Worm (Caenorhabditis elegans) whole organism, young adult: Measurements from ENCODE around the gene pals-17.

Source experiments
- Y95B8A.8 ChIP-seq: fragments of 200-800 bp; sonication (Bioruptor generic); IDR thresholded peaks from 2 replicates; pipeline ENCODE4 v1.3.6; 2022; ENCODE audit warnings: missing genetic modification reagents, missing genetic modification characterization, missing compliant biosample characterization
- ama-1 ChIP-seq, 3 experiments: fragments of 150-350 bp in 1 of 3; sonication (generic microtip) in 2 of 3; optimal IDR thresholded peaks; 2 replicates each; lab custom pipeline; 2014 to 2018; ENCODE audit warnings: missing biosample characterization in 2 of 3, missing genetic modification characterization in 2 of 3, missing genetic modification reagents in 2 of 3
- ceh-100 ChIP-seq: fragments of 200-800 bp; sonication (Bioruptor generic); IDR thresholded peaks from 2 replicates; pipeline ENCODE4 v1.3.6; 2022; ENCODE audit warnings: missing genetic modification reagents, missing genetic modification characterization, missing compliant biosample characterization
- mcd-1 ChIP-seq: fragments of 200-800 bp; sonication (Bioruptor generic); IDR thresholded peaks from 2 replicates; pipeline ENCODE4 v1.3.6; 2022; ENCODE audit warnings: missing genetic modification reagents, missing genetic modification characterization, missing compliant biosample characterization
- nfya-1 ChIP-seq: sonication (generic microtip); optimal IDR thresholded peaks from 2 replicates; lab custom pipeline; 2017; ENCODE audit warnings: antibody characterized with exemption, missing compliant biosample characterization, missing genetic modification characterization, borderline replicate concordance; ENCODE audit not compliant: insufficient read depth
- snpc-4 ChIP-seq, 5 experiments: fragments of 150-350 bp in 1 of 5; sonication (generic microtip) in 4 of 5; optimal IDR thresholded peaks; 2 replicates each; lab custom pipeline; 2014 to 2018; ENCODE audit warnings: missing genetic modification characterization in 5 of 5, missing biosample characterization in 3 of 5, antibody characterized with exemption in 2 of 5, mild to moderate bottlenecking in 2 of 5, missing compliant biosample characterization in 2 of 5, missing genotype in 2 of 5, moderate library complexity in 2 of 5, missing genetic modification reagents in 1 of 5
- unc-62 ChIP-seq: fragments of 150-350 bp; optimal IDR thresholded peaks from 2 replicates; lab custom pipeline; 2014; ENCODE audit warnings: missing biosample characterization, missing genetic modification reagents, missing genetic modification characterization

ce11 chrIII:1359669-1360068 is 32.0 kb downstream of the pals-17 start, which contains the start of gene Y82E9BR.9:
- TF ChIP-seq nfya-1 (tag; lab: Kevin White, UChicago) = no peak
- no peak for TF ChIP-seq snpc-4 (GFP tag; optimal IDR thresholded peaks at IDR 0.05; lab: Kevin White, UChicago)
- TF ChIP-seq snpc-4 (tag; optimal IDR thresholded peaks at IDR 0.05; lab: Kevin White, UChicago) = no peak
- TF ChIP-seq unc-62 = no peak
- TF ChIP-seq ama-1 (optimal IDR thresholded peaks at IDR 0.05; lab: Kevin White, UChicago) = no peak
- no peak for TF ChIP-seq ama-1 (GFP tag; optimal IDR thresholded peaks at IDR 0.05; lab: Kevin White, UChicago)
- TF ChIP-seq mcd-1 = no peak
- no peak for TF ChIP-seq ceh-100
- no peak for TF ChIP-seq Y95B8A.8 (GFP tag; lab: Robert Waterston, UW)
